Worm (Caenorhabditis elegans): ENCODE data around the gene ced-5.

ced-5 gene

DNA sequence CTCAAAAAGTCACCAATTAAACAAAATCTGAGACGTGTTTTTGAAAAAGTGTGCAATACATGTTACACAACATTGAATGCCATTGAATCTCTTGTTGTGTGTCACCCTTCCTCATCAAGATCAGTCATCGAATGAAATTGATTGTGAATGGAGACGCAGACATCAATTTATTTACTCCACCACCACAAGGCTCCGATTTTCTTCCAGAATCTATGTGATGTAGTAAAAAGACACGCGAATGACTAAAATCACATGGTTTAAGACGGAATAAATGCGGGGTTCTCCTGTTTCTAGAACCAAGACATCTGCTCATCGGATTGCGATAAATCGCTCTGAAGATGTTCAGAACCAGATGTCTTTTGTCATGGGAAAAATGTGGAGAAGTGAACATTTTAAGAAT lies 28.8 kb downstream of the ced-5 start:
- TF ChIP-seq madf-3 (GFP tag; IDR thresholded peaks at IDR 0.05): no peak
- no peak for TF ChIP-seq fkh-3 (tag; optimal IDR thresholded peaks at IDR 0.05)
- no peak for TF ChIP-seq tbp1 (GFP tag; optimal IDR thresholded peaks at IDR 0.05)
- TF ChIP-seq F39B2.1 (GFP tag; IDR thresholded peaks at IDR 0.05): no peak
- no peak for TF ChIP-seq attf-6 (GFP tag; IDR thresholded peaks at IDR 0.05)
- TF ChIP-seq D2030.7 (GFP tag; IDR thresholded peaks at IDR 0.05): no peak
- TF ChIP-seq ceh-58 (GFP tag; IDR thresholded peaks at IDR 0.05): no peak
- TF ChIP-seq ceh-27 (GFP tag; optimal IDR thresholded peaks at IDR 0.05): no peak
- no peak for TF ChIP-seq mel-28 (tag; optimal IDR thresholded peaks at IDR 0.05; ENCODE audit: borderline replicate concordance)

DNA sequence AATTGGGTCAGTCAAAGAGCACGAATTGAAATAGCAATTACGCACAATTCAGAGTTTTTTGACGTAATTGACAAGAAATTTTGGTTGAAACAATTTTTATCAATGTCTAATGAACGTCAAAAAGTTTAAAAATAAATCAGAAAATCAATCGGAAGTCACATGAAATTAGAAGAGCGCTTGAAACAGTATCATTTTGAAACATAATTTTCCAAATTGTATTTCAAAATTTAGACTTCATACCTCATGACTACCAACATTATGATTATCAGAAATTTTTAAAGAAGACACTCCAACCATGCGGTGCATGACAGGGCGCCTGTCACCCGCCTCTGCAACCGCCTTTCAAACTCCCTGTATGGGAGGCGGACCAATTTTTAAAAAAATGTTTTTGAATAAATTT lies 29.4 kb downstream of the ced-5 start:
- TF ChIP-seq F37B4.10 (GFP tag; IDR thresholded peaks at IDR 0.05) (no peak), aptf-2 (GFP tag; conservative IDR thresholded peaks at IDR 0.05) (no peak), nhr-80 (tag; optimal IDR thresholded peaks at IDR 0.05) (peak; percentile 57), Y53F4B.3 (GFP tag; IDR thresholded peaks at IDR 0.05) (no peak), unc-62 (GFP tag; optimal IDR thresholded peaks at IDR 0.05) (peak; percentile 56), ceh-91 (GFP tag; IDR thresholded peaks at IDR 0.05) (no peak), cebp-1 (GFP tag; IDR thresholded peaks at IDR 0.05) (no peak), cebp-1 (tag; optimal IDR thresholded peaks at IDR 0.05) (peak; percentile 57), Y53G8AR.9 (GFP tag; conservative IDR thresholded peaks at IDR 0.05) (no peak), nhr-90 (tag; optimal IDR thresholded peaks at IDR 0.05) (no peak), T26A5.8 (tag; optimal IDR thresholded peaks at IDR 0.05) (no peak), nfya-1 (tag; optimal IDR thresholded peaks at IDR 0.05; ENCODE audit: borderline replicate concordance, insufficient read depth) (no peak), egrh-3 (GFP tag; IDR thresholded peaks at IDR 0.05) (no peak), F39B2.1 (GFP tag; IDR thresholded peaks at IDR 0.05) (no peak), Y67H2A.10 (GFP tag; conservative IDR thresholded peaks at IDR 0.05) (no peak), xnd-1 (tag; optimal IDR thresholded peaks at IDR 0.05) (no peak)

DNA sequence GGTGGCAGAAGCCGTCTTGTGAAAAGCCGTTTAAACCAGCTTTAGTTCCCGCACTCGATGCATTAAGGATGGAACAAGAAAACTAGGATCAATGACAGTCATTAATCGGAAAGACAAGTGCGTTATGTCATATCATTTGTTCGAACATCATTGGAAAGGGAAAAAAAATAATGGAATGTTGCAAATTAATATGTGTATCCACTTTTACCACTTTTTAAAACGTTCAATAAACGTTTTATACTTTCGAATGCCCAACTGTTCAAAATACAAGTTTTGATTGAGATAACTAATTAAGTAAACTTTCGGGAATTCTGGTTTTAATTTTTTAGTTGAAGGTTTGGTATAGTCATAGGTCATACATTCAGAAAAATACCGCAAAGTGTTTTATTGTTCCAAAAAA lies 31.2 kb downstream of the ced-5 start, which contains the start of gene C02F4.4:
C02F4.4 (minus strand) TSS at position 101 of the 400 bp plus-strand sequence.
- TF ChIP-seq attf-3 (GFP tag; conservative IDR thresholded peaks at IDR 0.05) (no peak), die-1 (tag; optimal IDR thresholded peaks at IDR 0.05) (no peak), Y95B8A.8 (GFP tag; IDR thresholded peaks at IDR 0.05) (no peak), Y53F4B.3 (GFP tag; IDR thresholded peaks at IDR 0.05) (no peak)

DNA sequence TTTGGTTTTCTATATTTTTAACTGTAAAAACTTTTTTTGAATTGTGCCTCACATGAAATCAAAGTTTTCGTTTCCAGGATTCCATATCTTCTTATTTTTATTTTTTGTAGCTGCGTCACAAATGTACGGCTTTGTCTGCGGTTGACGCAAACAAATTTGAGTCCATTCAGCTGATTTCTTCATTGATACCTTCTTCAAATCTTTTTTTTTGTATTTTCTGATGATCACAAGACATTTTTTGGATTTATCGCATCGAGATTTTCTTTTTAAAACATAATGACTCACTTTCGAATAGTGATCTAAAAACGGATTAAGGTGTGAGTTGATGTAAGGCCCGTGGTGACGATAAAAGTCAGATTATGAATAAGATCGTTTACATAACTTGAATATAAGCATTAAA lies 34.7 kb downstream of the ced-5 start:
- no peak for TF ChIP-seq sea-2 (GFP tag; IDR thresholded peaks at IDR 0.05)
- TF ChIP-seq bed-2 (GFP tag; IDR thresholded peaks at IDR 0.05): no peak
- TF ChIP-seq snpc-3.4 (tag; optimal IDR thresholded peaks at IDR 0.05): no peak
- TF ChIP-seq ztf-3 (GFP tag; optimal IDR thresholded peaks at IDR 0.05): no peak

DNA sequence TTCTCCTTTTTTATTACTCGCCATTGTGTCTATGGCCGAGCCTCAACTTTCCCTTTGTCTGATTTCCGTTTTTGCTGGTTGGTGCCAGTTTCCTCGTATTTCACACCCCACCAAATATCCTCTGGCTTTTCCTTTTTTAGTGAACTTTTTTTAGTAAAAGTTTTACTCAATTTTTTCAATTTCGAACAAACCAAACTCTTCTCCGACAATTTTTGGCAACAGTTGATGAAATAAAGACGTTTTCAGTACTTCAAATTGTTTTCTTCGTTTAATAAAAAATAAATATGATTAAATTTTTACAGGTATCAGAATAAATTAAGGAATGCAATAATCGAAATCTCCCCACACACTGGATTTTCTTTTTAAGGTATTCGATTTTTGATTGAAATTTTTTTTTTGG lies 37.2 kb downstream of the ced-5 start, which contains the start of gene cal-4:
cal-4 (plus strand) TSS at position 301 of the 400 bp plus-strand sequence.
- TF ChIP-seq snpc-4 (GFP tag; optimal IDR thresholded peaks at IDR 0.05) (no peak), snpc-4 (tag; optimal IDR thresholded peaks at IDR 0.05) (no peak), ztf-6 (GFP tag; IDR thresholded peaks at IDR 0.05) (no peak), unc-62 (GFP tag; optimal IDR thresholded peaks at IDR 0.05) (no peak), F55B11.4 (tag; optimal IDR thresholded peaks at IDR 0.05; ENCODE audit: borderline replicate concordance, insufficient read depth) (no peak), aptf-3 (GFP tag; IDR thresholded peaks at IDR 0.05) (no peak), ztf-26 (tag; optimal IDR thresholded peaks at IDR 0.05) (no peak), bed-1 (GFP tag; IDR thresholded peaks at IDR 0.05) (no peak), pha-4 (tag; optimal IDR thresholded peaks at IDR 0.05) (no peak), madf-6 (GFP tag; IDR thresholded peaks at IDR 0.05) (no peak), efl-1 (GFP tag; optimal IDR thresholded peaks at IDR 0.05) (no peak), xnd-1 (tag; optimal IDR thresholded peaks at IDR 0.05) (no peak), K12H6.12 (tag; optimal IDR thresholded peaks at IDR 0.05) (no peak)

Measured in whole organism, young adult.